Fruit fly (Drosophila melanogaster): Measurements from ENCODE around the gene B4.

The B4 gene

dm6 chr2L:13521807-13522206 is 27.3 kb downstream of the B4 start:
- TF ChIP-seq CG9705 (GFP tag; optimal IDR thresholded peaks at IDR 0.05) (no peak), Sp1 (GFP tag; optimal IDR thresholded peaks at IDR 0.05) (no peak), N (GFP tag; optimal IDR thresholded peaks at IDR 0.05) (no peak), Dfd (GFP tag; optimal IDR thresholded peaks at IDR 0.05) (no peak), br (GFP tag; optimal IDR thresholded peaks at IDR 0.05) (no peak), Dif (GFP tag; optimal IDR thresholded peaks at IDR 0.05; ENCODE audit: partially characterized antibody) (no peak), Mio (GFP tag; optimal IDR thresholded peaks at IDR 0.05) (no peak), lola (GFP tag; optimal IDR thresholded peaks at IDR 0.05) (no peak), pan (optimal IDR thresholded peaks at IDR 0.05) (no peak), woc (GFP tag; optimal IDR thresholded peaks at IDR 0.05) (no peak), dmrt93B (GFP tag; optimal IDR thresholded peaks at IDR 0.05) (no peak), rgr (GFP tag; optimal IDR thresholded peaks at IDR 0.05) (no peak), usp (GFP tag; optimal IDR thresholded peaks at IDR 0.05) (no peak), CrebA (GFP tag; optimal IDR thresholded peaks at IDR 0.05; ENCODE audit: borderline replicate concordance) (no peak), psq (GFP tag; optimal IDR thresholded peaks at IDR 0.05) (no peak)

- no peak for TF ChIP-seq Sp1 (GFP tag; optimal IDR thresholded peaks at IDR 0.05)
- no peak for TF ChIP-seq Myc (optimal IDR thresholded peaks at IDR 0.05)
- TF ChIP-seq ey (GFP tag; optimal IDR thresholded peaks at IDR 0.05), result no peak
- TF ChIP-seq tai (GFP tag; optimal IDR thresholded peaks at IDR 0.05), result no peak
- no peak for TF ChIP-seq dsf (GFP tag; optimal IDR thresholded peaks at IDR 0.05; ENCODE audit: borderline replicate concordance)
- TF ChIP-seq Dif (GFP tag; optimal IDR thresholded peaks at IDR 0.05; ENCODE audit: partially characterized antibody), result no peak
- TF ChIP-seq Hr83 (GFP tag; optimal IDR thresholded peaks at IDR 0.05; ENCODE audit: poor library complexity, severe bottlenecking), result no peak
Observed at dm6 chr2L:13515688-13516037, 33.5 kb downstream of the B4 start.

- TF ChIP-seq N (GFP tag; optimal IDR thresholded peaks at IDR 0.05) (no peak), OdsH (GFP tag; optimal IDR thresholded peaks at IDR 0.05) (no peak), Dfd (GFP tag; optimal IDR thresholded peaks at IDR 0.05) (peak; percentile 2), fru (GFP tag; optimal IDR thresholded peaks at IDR 0.05) (no peak), HLH106 (tag; optimal IDR thresholded peaks at IDR 0.05) (no peak), dl (GFP tag; optimal IDR thresholded peaks at IDR 0.05; ENCODE audit: insufficient read depth in 1 of 2, partially characterized antibody in 2 of 2) (no peak), Vsx2 (GFP tag; optimal IDR thresholded peaks at IDR 0.05; ENCODE audit: partially characterized antibody) (no peak), woc (GFP tag; optimal IDR thresholded peaks at IDR 0.05) (peak; percentile 29), Hnf4 (GFP tag; optimal IDR thresholded peaks at IDR 0.05) (no peak), Mio (GFP tag; optimal IDR thresholded peaks at IDR 0.05) (no peak), Rel (GFP tag; optimal IDR thresholded peaks at IDR 0.05) (no peak), Rel (tag; optimal IDR thresholded peaks at IDR 0.05) (no peak), Abd-B (GFP tag; optimal IDR thresholded peaks at IDR 0.05) (no peak), psq (GFP tag; optimal IDR thresholded peaks at IDR 0.05) (no peak), Jra (GFP tag; optimal IDR thresholded peaks at IDR 0.05) (no peak), lola (GFP tag; optimal IDR thresholded peaks at IDR 0.05) (no peak), sv (GFP tag; optimal IDR thresholded peaks at IDR 0.05) (peak; percentile 75), Sp1 (GFP tag; optimal IDR thresholded peaks at IDR 0.05) (no peak), CG32264 (GFP tag; optimal IDR thresholded peaks at IDR 0.05) (no peak), Dif (GFP tag; optimal IDR thresholded peaks at IDR 0.05; ENCODE audit: partially characterized antibody) (no peak)
Observed at dm6 chr2L:13514945-13515687, 34.0 kb downstream of the B4 start.

dm6 chr2L:13514262-13514937 is 34.7 kb downstream of the B4 start:
- TF ChIP-seq Hr78 (GFP tag; optimal IDR thresholded peaks at IDR 0.05) (no peak), pan (optimal IDR thresholded peaks at IDR 0.05) (no peak), foxo (GFP tag; optimal IDR thresholded peaks at IDR 0.05) (peak in 1 of 2 experiments; percentile 96), N (GFP tag; optimal IDR thresholded peaks at IDR 0.05) (no peak), Mio (GFP tag; optimal IDR thresholded peaks at IDR 0.05) (peak; percentile 59), CG9705 (GFP tag; optimal IDR thresholded peaks at IDR 0.05) (peak; percentile 48), CG32264 (GFP tag; optimal IDR thresholded peaks at IDR 0.05) (peak; percentile 56), woc (GFP tag; optimal IDR thresholded peaks at IDR 0.05) (peak; percentile 29), fru (GFP tag; optimal IDR thresholded peaks at IDR 0.05) (peak; percentile 91), Dif (GFP tag; optimal IDR thresholded peaks at IDR 0.05; ENCODE audit: partially characterized antibody) (peak; percentile 42), Jra (GFP tag; optimal IDR thresholded peaks at IDR 0.05) (peak; percentile 68), Sp1 (GFP tag; optimal IDR thresholded peaks at IDR 0.05) (peak; percentile 91), br (GFP tag; optimal IDR thresholded peaks at IDR 0.05) (peak; percentile 91), jim (GFP tag; optimal IDR thresholded peaks at IDR 0.05) (no peak), HLH106 (tag; optimal IDR thresholded peaks at IDR 0.05) (peak; percentile 87), ey (GFP tag; optimal IDR thresholded peaks at IDR 0.05) (peak; percentile 94), dsf (GFP tag; optimal IDR thresholded peaks at IDR 0.05; ENCODE audit: borderline replicate concordance) (peak; percentile 19), dl (GFP tag; optimal IDR thresholded peaks at IDR 0.05; ENCODE audit: insufficient read depth in 1 of 2, partially characterized antibody in 2 of 2) (peak in 1 of 2 experiments; percentile 55), Rel (GFP tag; optimal IDR thresholded peaks at IDR 0.05) (peak; percentile 11), Rel (tag; optimal IDR thresholded peaks at IDR 0.05) (peak; percentile 61), Myc (optimal IDR thresholded peaks at IDR 0.05) (no peak), sv (GFP tag; optimal IDR thresholded peaks at IDR 0.05) (no peak), rgr (GFP tag; optimal IDR thresholded peaks at IDR 0.05) (peak; percentile 94), Hnf4 (GFP tag; optimal IDR thresholded peaks at IDR 0.05) (peak; percentile 83), Dfd (GFP tag; optimal IDR thresholded peaks at IDR 0.05) (no peak), OdsH (GFP tag; optimal IDR thresholded peaks at IDR 0.05) (peak; percentile 94), usp (GFP tag; optimal IDR thresholded peaks at IDR 0.05) (no peak), Vsx2 (GFP tag; optimal IDR thresholded peaks at IDR 0.05; ENCODE audit: partially characterized antibody) (no peak), brk (GFP tag; optimal IDR thresholded peaks at IDR 0.05) (peak; percentile 91), sage (GFP tag; optimal IDR thresholded peaks at IDR 0.05) (peak; percentile 32), Abd-B (GFP tag; optimal IDR thresholded peaks at IDR 0.05) (no peak), lola (GFP tag; optimal IDR thresholded peaks at IDR 0.05) (no peak)
